Worm (Caenorhabditis elegans): ENCODE results near the gene C50B8.4.

DNA sequence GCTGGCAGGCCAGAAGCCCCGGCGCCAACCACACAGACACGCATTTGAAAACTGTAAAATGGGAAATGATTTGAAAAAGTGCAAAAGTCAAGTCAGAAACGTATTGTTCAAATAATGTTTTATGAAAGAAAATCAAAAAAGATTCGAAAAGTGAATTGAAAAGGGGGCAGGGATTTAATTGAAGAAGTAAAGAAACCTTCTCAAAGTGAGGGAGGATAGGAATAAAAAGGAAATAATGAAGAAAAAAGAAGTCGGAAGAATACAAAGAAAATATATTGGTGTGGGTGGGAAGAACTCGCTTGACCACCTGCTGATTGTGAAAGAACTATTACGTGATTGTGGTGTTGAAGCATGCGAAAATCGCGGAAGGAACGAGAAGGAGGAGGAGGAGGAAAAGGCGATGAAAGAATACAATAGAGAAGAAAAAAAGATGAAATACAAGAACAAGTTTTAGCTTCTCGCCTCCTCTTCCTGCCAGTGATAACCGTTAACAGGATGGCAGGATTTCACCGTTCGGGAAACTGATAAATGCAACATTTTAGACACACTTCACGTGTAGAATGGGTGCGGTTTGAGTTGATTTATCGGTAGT lies 34.9 kb downstream of the C50B8.4 start, which contains the start of gene fmo-4:
- TF ChIP-seq blmp-1 (tag; optimal IDR thresholded peaks at IDR 0.05) (peak; percentile 23), sox-4 (tag; optimal IDR thresholded peaks at IDR 0.05) (no peak), tbx-2 (tag; optimal IDR thresholded peaks at IDR 0.05) (no peak), aly-2 (tag; optimal IDR thresholded peaks at IDR 0.05) (no peak), zag-1 (tag; optimal IDR thresholded peaks at IDR 0.05) (no peak), nhr-77 (tag; optimal IDR thresholded peaks at IDR 0.05) (no peak), lsy-2 (tag; optimal IDR thresholded peaks at IDR 0.05) (no peak), nhr-76 (tag; optimal IDR thresholded peaks at IDR 0.05) (no peak), pax-3 (tag; optimal IDR thresholded peaks at IDR 0.05) (no peak), elt-3 (tag; optimal IDR thresholded peaks at IDR 0.05) (no peak), ces-1 (GFP tag; optimal IDR thresholded peaks at IDR 0.05) (no peak), lin-13 (GFP tag; optimal IDR thresholded peaks at IDR 0.05) (no peak)

Measured in whole organism, L1 larva.